Worm (Caenorhabditis elegans) whole organism, young adult: ENCODE measurements around the gene W03A5.1.

Source experiments
- B0035.1 ChIP-seq: sonication (generic microtip); optimal IDR thresholded peaks from 2 replicates; lab custom pipeline; 2016; ENCODE audit warnings: missing genetic modification characterization, mild to moderate bottlenecking, missing compliant biosample characterization, missing genotype, missing genetic modification reagents
- F23B12.7 ChIP-seq: sonication (generic microtip); optimal IDR thresholded peaks from 2 replicates; lab custom pipeline; 2017; ENCODE audit warnings: missing genetic modification characterization, mild to moderate bottlenecking, missing compliant biosample characterization, antibody characterized with exemption, moderate library complexity; ENCODE audit not compliant: insufficient read depth
- F33H1.4 ChIP-seq: fragments of 200-800 bp; sonication (Bioruptor generic); IDR thresholded peaks from 2 replicates; pipeline ENCODE4 v1.3.6; 2022; ENCODE audit warnings: missing genetic modification reagents, missing genetic modification characterization, missing compliant biosample characterization
- F57A8.1 ChIP-seq: fragments of 200-800 bp; sonication (Bioruptor generic); optimal IDR thresholded peaks from 2 replicates; lab custom pipeline; 2018; ENCODE audit warnings: mild to moderate bottlenecking, missing genetic modification characterization, moderate library complexity, missing compliant biosample characterization
- F57C9.4 ChIP-seq: sonication (generic microtip); optimal IDR thresholded peaks from 2 replicates; lab custom pipeline; 2017; ENCODE audit warnings: mild to moderate bottlenecking, missing genetic modification characterization, missing compliant biosample characterization
- K11D2.4 ChIP-seq: fragments of 200-800 bp; sonication (Bioruptor generic); IDR thresholded peaks from 2 replicates; pipeline ENCODE4 v1.3.6; 2022; ENCODE audit warnings: missing genetic modification reagents, missing genetic modification characterization, missing compliant biosample characterization
- K12H6.12 ChIP-seq: fragments of 200-800 bp; sonication (Bioruptor generic); optimal IDR thresholded peaks from 2 replicates; lab custom pipeline; 2018; ENCODE audit warnings: mild to moderate bottlenecking, missing genetic modification characterization, missing compliant biosample characterization
- T26A5.8 ChIP-seq: sonication (generic microtip); optimal IDR thresholded peaks from 2 replicates; lab custom pipeline; 2016; ENCODE audit warnings: missing genetic modification characterization, missing compliant biosample characterization
- aptf-2 ChIP-seq: fragments of 200-800 bp; sonication (Bioruptor generic); conservative IDR thresholded peaks from 2 replicates; pipeline ENCODE4 v1.3.6; 2022; ENCODE audit warnings: missing genetic modification reagents, missing genetic modification characterization, missing compliant biosample characterization
- aptf-3 ChIP-seq: fragments of 200-800 bp; sonication (Bioruptor generic); IDR thresholded peaks from 2 replicates; pipeline ENCODE4 v1.3.6; 2022; ENCODE audit warnings: missing genetic modification characterization, missing compliant biosample characterization
- atf-7 ChIP-seq: sonication (generic microtip); optimal IDR thresholded peaks from 2 replicates; lab custom pipeline; 2017; ENCODE audit warnings: mild to moderate bottlenecking, missing genetic modification characterization, missing compliant biosample characterization
- attf-5 ChIP-seq: fragments of 200-800 bp; sonication (Bioruptor generic); optimal IDR thresholded peaks from 2 replicates; lab custom pipeline; 2018; ENCODE audit warnings: mild to moderate bottlenecking, missing genetic modification characterization, missing compliant biosample characterization
- bed-2 ChIP-seq: fragments of 200-800 bp; sonication (Bioruptor generic); IDR thresholded peaks from 2 replicates; pipeline ENCODE4 v1.3.6; 2022; ENCODE audit warnings: missing genetic modification reagents, missing genetic modification characterization, missing compliant biosample characterization
- cebp-1 ChIP-seq, 2 experiments: fragments of 200-800 bp in 1 of 2; sonication (Bioruptor generic) in 1 of 2; sonication (generic microtip) in 1 of 2; IDR thresholded peaks in 1 of 2; optimal IDR thresholded peaks in 1 of 2; 2 replicates each; pipeline versions ENCODE4 v1.3.6 to Lab custom; 2017 to 2022; ENCODE audit warnings: missing compliant biosample characterization in 2 of 2, missing genetic modification characterization in 2 of 2, mild to moderate bottlenecking in 1 of 2, missing genetic modification reagents in 1 of 2, moderate library complexity in 1 of 2
- cebp-2 ChIP-seq: fragments of 200-800 bp; sonication (Bioruptor generic); IDR thresholded peaks from 2 replicates; pipeline ENCODE4 v1.3.6; 2022; ENCODE audit warnings: missing genetic modification characterization, missing compliant biosample characterization
- ceh-91 ChIP-seq: fragments of 200-800 bp; sonication (Bioruptor generic); IDR thresholded peaks from 2 replicates; pipeline ENCODE4 v1.3.6; 2022; ENCODE audit warnings: missing genetic modification reagents, missing genetic modification characterization, missing compliant biosample characterization
- chd-7 ChIP-seq: sonication (generic microtip); optimal IDR thresholded peaks from 2 replicates; lab custom pipeline; 2016; ENCODE audit warnings: mild to moderate bottlenecking, missing genetic modification characterization, moderate library complexity, missing compliant biosample characterization
- dox-1 ChIP-seq: fragments of 200-800 bp; sonication (Bioruptor generic); IDR thresholded peaks from 2 replicates; pipeline ENCODE4 v1.3.6; 2022; ENCODE audit warnings: missing genetic modification reagents, missing genetic modification characterization, missing compliant biosample characterization
- dpl-1 ChIP-seq: fragments of 150-350 bp; optimal IDR thresholded peaks from 2 replicates; lab custom pipeline; 2014; ENCODE audit warnings: missing biosample characterization, missing genetic modification reagents, missing genetic modification characterization
- fkh-3 ChIP-seq: sonication (generic microtip); optimal IDR thresholded peaks from 2 replicates; lab custom pipeline; 2016; ENCODE audit warnings: mild to moderate bottlenecking, missing genetic modification characterization, missing compliant biosample characterization
- gei-17 ChIP-seq: fragments of 200-800 bp; sonication (Bioruptor generic); optimal IDR thresholded peaks from 2 replicates; lab custom pipeline; 2018; ENCODE audit warnings: mild to moderate bottlenecking, missing genetic modification characterization, missing compliant biosample characterization
- hsf-1 ChIP-seq: fragments of 200-800 bp; sonication (Bioruptor generic); IDR thresholded peaks from 2 replicates; pipeline ENCODE4 v1.3.6; 2022; ENCODE audit warnings: missing genetic modification reagents, missing genetic modification characterization, missing compliant biosample characterization
- let-607 ChIP-seq, 2 experiments: fragments of 200-800 bp in 1 of 2; sonication (Bioruptor generic) in 1 of 2; sonication (generic microtip) in 1 of 2; optimal IDR thresholded peaks; 2 replicates each; lab custom pipeline; 2016 to 2018; ENCODE audit warnings: mild to moderate bottlenecking in 2 of 2, missing compliant biosample characterization in 2 of 2, missing genetic modification characterization in 2 of 2, moderate library complexity in 2 of 2, missing genotype in 1 of 2
- lin-35 ChIP-seq, 3 experiments: fragments of 150-350 bp in 2 of 3; sonication (generic microtip) in 1 of 3; optimal IDR thresholded peaks; 2 replicates each; lab custom pipeline; 2014 to 2018; ENCODE audit warnings: missing biosample characterization in 3 of 3, missing genetic modification characterization in 3 of 3, missing genetic modification reagents in 3 of 3
- lin-40 ChIP-seq: sonication (generic microtip); optimal IDR thresholded peaks from 2 replicates; lab custom pipeline; 2016; ENCODE audit warnings: missing genetic modification characterization, mild to moderate bottlenecking, missing compliant biosample characterization, missing genotype, missing genetic modification reagents
- lin-54 ChIP-seq: fragments of 200-800 bp; sonication (Bioruptor generic); optimal IDR thresholded peaks from 2 replicates; lab custom pipeline; 2018; ENCODE audit warnings: mild to moderate bottlenecking, missing genetic modification characterization, missing compliant biosample characterization
- lsl-1 ChIP-seq: fragments of 200-800 bp; sonication (Bioruptor generic); optimal IDR thresholded peaks from 2 replicates; lab custom pipeline; 2018; ENCODE audit warnings: mild to moderate bottlenecking, missing genetic modification characterization, moderate library complexity, missing compliant biosample characterization
- madf-6 ChIP-seq: fragments of 200-800 bp; sonication (Bioruptor generic); IDR thresholded peaks from 2 replicates; pipeline ENCODE4 v1.3.6; 2022; ENCODE audit warnings: missing genetic modification reagents, missing genetic modification characterization, missing compliant biosample characterization
- nhr-80 ChIP-seq: sonication (generic microtip); optimal IDR thresholded peaks from 2 replicates; lab custom pipeline; 2016; ENCODE audit warnings: missing genetic modification characterization, missing compliant biosample characterization
- pbrm-1 ChIP-seq: fragments of 200-800 bp; sonication (Bioruptor generic); IDR thresholded peaks from 2 replicates; pipeline ENCODE4 v1.3.6; 2022; ENCODE audit warnings: missing genetic modification reagents, missing genetic modification characterization, missing compliant biosample characterization
- repo-1 ChIP-seq: sonication (generic microtip); optimal IDR thresholded peaks from 2 replicates; lab custom pipeline; 2017; ENCODE audit warnings: mild to moderate bottlenecking, missing genetic modification characterization, missing compliant biosample characterization
- snpc-1.3 ChIP-seq: sonication (generic microtip); optimal IDR thresholded peaks from 2 replicates; lab custom pipeline; 2017; ENCODE audit warnings: missing genetic modification characterization, mild to moderate bottlenecking, missing compliant biosample characterization, antibody characterized with exemption, moderate library complexity, missing genotype, missing genetic modification reagents; ENCODE audit not compliant: insufficient read depth
- snpc-4 ChIP-seq, 5 experiments: fragments of 150-350 bp in 1 of 5; sonication (generic microtip) in 4 of 5; optimal IDR thresholded peaks; 2 replicates each; lab custom pipeline; 2014 to 2018; ENCODE audit warnings: missing genetic modification characterization in 5 of 5, missing biosample characterization in 3 of 5, antibody characterized with exemption in 2 of 5, mild to moderate bottlenecking in 2 of 5, missing compliant biosample characterization in 2 of 5, missing genotype in 2 of 5, moderate library complexity in 2 of 5, missing genetic modification reagents in 1 of 5
- tbx-9 ChIP-seq: sonication (generic microtip); optimal IDR thresholded peaks from 2 replicates; lab custom pipeline; 2016; ENCODE audit warnings: borderline replicate concordance, missing genetic modification characterization, inconsistent platforms, missing compliant biosample characterization
- unc-62 ChIP-seq: fragments of 150-350 bp; optimal IDR thresholded peaks from 2 replicates; lab custom pipeline; 2014; ENCODE audit warnings: missing biosample characterization, missing genetic modification reagents, missing genetic modification characterization
- ztf-28 ChIP-seq: fragments of 200-800 bp; sonication (Bioruptor generic); IDR thresholded peaks from 2 replicates; pipeline ENCODE4 v1.3.6; 2022; ENCODE audit warnings: missing genetic modification reagents, missing genetic modification characterization, missing compliant biosample characterization
- ztf-3 ChIP-seq: fragments of 200-800 bp; sonication (Bioruptor generic); optimal IDR thresholded peaks from 2 replicates; lab custom pipeline; 2018; ENCODE audit warnings: mild to moderate bottlenecking, missing genetic modification characterization, missing compliant biosample characterization
- ztf-6 ChIP-seq: fragments of 200-800 bp; sonication (Bioruptor generic); IDR thresholded peaks from 2 replicates; pipeline ENCODE4 v1.3.6; 2022; ENCODE audit warnings: missing genetic modification reagents, missing genetic modification characterization, missing compliant biosample characterization

Gene W03A5.1

ce11 chrIII:5424363-5424762 is 16.7 kb downstream of the W03A5.1 start:
- TF ChIP-seq madf-6: no peak
- peak; percentile 50; the same call in 1 of the 2 replicates for TF ChIP-seq hsf-1 (GFP tag; lab: Robert Waterston, UW)
- no peak for TF ChIP-seq gei-17 (GFP tag; lab: Kevin White, UChicago)
- no peak for TF ChIP-seq tbx-9 (tag; lab: Kevin White, UChicago)

ce11 chrIII:5427096-5427495 is 19.4 kb downstream of the W03A5.1 start:
- TF ChIP-seq let-607 (tag; optimal IDR thresholded peaks at IDR 0.05; lab: Kevin White, UChicago) (peak; percentile 48 to 77), F57A8.1 (GFP tag; lab: Kevin White, UChicago) (no peak), chd-7 (tag; lab: Kevin White, UChicago) (no peak), ztf-3 (GFP tag; lab: Kevin White, UChicago) (no peak), atf-7 (no peak), lin-35 (GFP tag; optimal IDR thresholded peaks at IDR 0.05; lab: Kevin White, UChicago) (no peak), snpc-1.3 (tag; lab: Kevin White, UChicago) (no peak), nhr-80 (tag; lab: Kevin White, UChicago) (peak; percentile 47), madf-6 (no peak)

- TF ChIP-seq bed-2 (GFP tag; lab: Robert Waterston, UW) (no peak), fkh-3 (tag; lab: Kevin White, UChicago) (no peak), aptf-3 (GFP tag; lab: Robert Waterston, UW) (no peak), T26A5.8 (tag; lab: Kevin White, UChicago) (no peak), attf-5 (no peak), B0035.1 (tag; lab: Kevin White, UChicago) (no peak)
These were observed 28.6 kb downstream of the W03A5.1 start for ce11 chrIII:5436306-5436705.

- 0 out of 2 replicates have a peak, but pooled peaks have one; percentile 4 for TF ChIP-seq ztf-28
- TF ChIP-seq nhr-80 (tag; lab: Kevin White, UChicago): peak; percentile 67
- no peak for TF ChIP-seq ceh-91
- TF ChIP-seq ztf-6 (GFP tag; lab: Robert Waterston, UW): no peak
- no peak for TF ChIP-seq lin-54 (GFP tag; lab: Kevin White, UChicago)
These were observed 30.4 kb downstream of the W03A5.1 start for ce11 chrIII:5438064-5438463.

- TF ChIP-seq repo-1 (tag; lab: Kevin White, UChicago) (no peak), pbrm-1 (no peak), cebp-2 (no peak), dox-1 (GFP tag; lab: Robert Waterston, UW) (no peak), snpc-4 (GFP tag; optimal IDR thresholded peaks at IDR 0.05; lab: Kevin White, UChicago) (no peak), snpc-4 (tag; optimal IDR thresholded peaks at IDR 0.05; lab: Kevin White, UChicago) (no peak), tbx-9 (tag; lab: Kevin White, UChicago) (no peak)
These were observed 32.9 kb downstream of the W03A5.1 start, which contains the start of gene W03A5.6 for ce11 chrIII:5440540-5440939. Gene W03A5.6 (minus strand): TSS chrIII:5440640.

ce11 chrIII:5442711-5443253 is 35.1 kb downstream of the W03A5.1 start, which contains the start of the genes T24G10.2 and disl-2:
Gene T24G10.2 (minus strand): TSS chrIII:5442761.
Gene disl-2 (plus strand): TSS chrIII:5443167.
- TF ChIP-seq chd-7 (tag; lab: Kevin White, UChicago) (no peak), F57C9.4 (no peak), K11D2.4 (no peak), K12H6.12 (tag; lab: Kevin White, UChicago) (peak; percentile 15), unc-62 (GFP tag; lab: Kevin White, UChicago) (no peak), dpl-1 (peak; percentile 10), snpc-1.3 (tag; lab: Kevin White, UChicago) (no peak), cebp-1 (GFP tag; IDR thresholded peaks at IDR 0.05; lab: Robert Waterston, UW) (peak; percentile 81), cebp-1 (tag; optimal IDR thresholded peaks at IDR 0.05; lab: Kevin White, UChicago) (peak; percentile 92), lin-40 (tag; lab: Kevin White, UChicago) (no peak), lsl-1 (GFP tag; lab: Kevin White, UChicago) (peak; percentile 86), F33H1.4 (GFP tag; lab: Robert Waterston, UW) (0 out of 2 replicates have a peak, but pooled peaks have one; percentile 22), F23B12.7 (tag; lab: Kevin White, UChicago) (peak; percentile 25), aptf-2 (GFP tag; lab: Robert Waterston, UW) (no peak), attf-5 (peak; percentile 76)
